Fruit fly (Drosophila melanogaster) whole organism, embryonic: ENCODE measurements around the gene CG12594.

Source experiments
- ATbp ChIP-seq: fragments of 200-800 bp; sonication (Bioruptor generic); optimal IDR thresholded peaks from 2 replicates; lab custom pipeline; 2017; ENCODE audit warnings: missing biosample characterization, mild to moderate bottlenecking, missing genetic modification characterization, missing genetic modification reagents
- Atf-2 ChIP-seq: fragments of 200-800 bp; sonication (Bioruptor generic); optimal IDR thresholded peaks from 2 replicates; lab custom pipeline; 2016; ENCODE audit warnings: missing biosample characterization, missing genetic modification characterization
- CG10147 ChIP-seq: fragments of 200-800 bp; sonication (Bioruptor generic); optimal IDR thresholded peaks from 2 replicates; lab custom pipeline; 2019; ENCODE audit warnings: missing biosample characterization, mild to moderate bottlenecking, missing genetic modification characterization, moderate library complexity
- CG10209 ChIP-seq: fragments of 200-800 bp; sonication (Bioruptor generic); optimal IDR thresholded peaks from 3 replicates; lab custom pipeline; 2017; ENCODE audit warnings: missing biosample characterization, mild to moderate bottlenecking, missing genetic modification characterization, missing genetic modification reagents
- CG10274 ChIP-seq: fragments of 200-800 bp; sonication (Bioruptor generic); optimal IDR thresholded peaks from 3 replicates; lab custom pipeline; 2017; ENCODE audit warnings: missing biosample characterization, mild to moderate bottlenecking, missing genetic modification characterization
- CG12219 ChIP-seq: fragments of 200-800 bp; sonication (Bioruptor generic); optimal IDR thresholded peaks from 3 replicates; lab custom pipeline; 2018; ENCODE audit warnings: missing biosample characterization, mild to moderate bottlenecking, missing genetic modification characterization
- CG12769 ChIP-seq: fragments of 200-800 bp; sonication (Bioruptor generic); optimal IDR thresholded peaks from 2 replicates; lab custom pipeline; 2019; ENCODE audit warnings: missing biosample characterization, mild to moderate bottlenecking, missing genetic modification characterization, moderate library complexity
- CG13624 ChIP-seq: fragments of 200-800 bp; sonication (Bioruptor generic); optimal IDR thresholded peaks from 2 replicates; lab custom pipeline; 2016; ENCODE audit warnings: missing biosample characterization, missing genetic modification characterization
- CG14860 ChIP-seq: fragments of 200-800 bp; sonication (Bioruptor generic); IDR thresholded peaks from 3 replicates; pipeline ENCODE4 v1.3.6; 2022; ENCODE audit warnings: missing biosample characterization, missing genetic modification characterization; ENCODE audit not compliant: partially characterized antibody
- CG1602 ChIP-seq: fragments of 200-800 bp; sonication (Bioruptor generic); optimal IDR thresholded peaks from 3 replicates; lab custom pipeline; 2016; ENCODE audit warnings: missing biosample characterization, missing genetic modification characterization
- CG16779 ChIP-seq: fragments of 200-800 bp; sonication (Bioruptor generic); IDR thresholded peaks from 2 replicates; pipeline ENCODE4 v1.3.6; 2022; ENCODE audit warnings: missing biosample characterization, missing genetic modification characterization
- CG17829 ChIP-seq: fragments of 200-800 bp; optimal IDR thresholded peaks from 2 replicates; lab custom pipeline; 2019; ENCODE audit warnings: missing biosample characterization, mild to moderate bottlenecking, missing genetic modification characterization, moderate library complexity
- CG18619 ChIP-seq: fragments of 200-800 bp; sonication (Bioruptor generic); optimal IDR thresholded peaks from 3 replicates; lab custom pipeline; 2017; ENCODE audit warnings: missing biosample characterization, mild to moderate bottlenecking, missing genetic modification characterization
- CG18764 ChIP-seq: fragments of 200-800 bp; sonication (Bioruptor generic); optimal IDR thresholded peaks from 3 replicates; lab custom pipeline; 2016; ENCODE audit warnings: missing biosample characterization, missing genetic modification characterization
- CG2199 ChIP-seq: fragments of 200-800 bp; sonication (Bioruptor generic); IDR thresholded peaks from 3 replicates; pipeline ENCODE4 v1.3.6; 2022; ENCODE audit warnings: missing biosample characterization, missing genetic modification characterization
- CG2889 ChIP-seq: fragments of 200-800 bp; sonication (Bioruptor generic); IDR thresholded peaks from 3 replicates; pipeline ENCODE4 v1.3.6; 2022; ENCODE audit warnings: missing biosample characterization, missing genetic modification characterization
- CG33213 ChIP-seq: fragments of 200-800 bp; sonication (Bioruptor generic); optimal IDR thresholded peaks from 3 replicates; lab custom pipeline; 2016; ENCODE audit warnings: missing biosample characterization, missing genetic modification characterization
- CG3726 ChIP-seq: fragments of 200-800 bp; sonication (Bioruptor generic); IDR thresholded peaks from 3 replicates; pipeline ENCODE4, ENCODE4 v1.3.6; 2022; ENCODE audit warnings: missing biosample characterization, missing genetic modification characterization
- CG43689 ChIP-seq: fragments of 200-800 bp; sonication (Bioruptor generic); IDR thresholded peaks from 2 replicates; pipeline ENCODE4 v1.3.6; 2022; ENCODE audit warnings: missing biosample characterization, missing genetic modification characterization
- CG6175 ChIP-seq: fragments of 200-800 bp; sonication (Bioruptor generic); IDR thresholded peaks from 3 replicates; pipeline ENCODE4 v1.3.6; 2022; ENCODE audit warnings: missing biosample characterization, missing genetic modification characterization
- CG8765 ChIP-seq: fragments of 200-800 bp; sonication (Bioruptor generic); IDR thresholded peaks from 2 replicates; pipeline ENCODE4 v1.3.6; 2022; ENCODE audit warnings: missing biosample characterization, missing genetic modification characterization
- Camta ChIP-seq: fragments of 200-800 bp; sonication (Bioruptor generic); optimal IDR thresholded peaks from 2 replicates; lab custom pipeline; 2016; ENCODE audit warnings: missing biosample characterization, missing genetic modification characterization
- CkIIα-i1 ChIP-seq: fragments of 200-800 bp; sonication (Bioruptor generic); IDR thresholded peaks from 2 replicates; pipeline ENCODE4 v1.3.6; 2022; ENCODE audit warnings: missing biosample characterization, missing genetic modification characterization
- Fer2 ChIP-seq: fragments of 200-800 bp; sonication (Bioruptor generic); optimal IDR thresholded peaks from 2 replicates; lab custom pipeline; 2018; ENCODE audit warnings: missing biosample characterization, mild to moderate bottlenecking, missing genetic modification characterization, moderate library complexity
- H15 ChIP-seq: fragments of 200-800 bp; sonication (Bioruptor generic); IDR thresholded peaks from 3 replicates; pipeline ENCODE4 v1.3.6; 2022; ENCODE audit warnings: missing biosample characterization, missing genetic modification characterization
- Hmr ChIP-seq: fragments of 200-800 bp; sonication (Bioruptor generic); optimal IDR thresholded peaks from 3 replicates; lab custom pipeline; 2017; ENCODE audit warnings: mild to moderate bottlenecking, missing biosample characterization, missing genetic modification reagents, missing genetic modification characterization
- NK7.1 ChIP-seq: fragments of 200-800 bp; sonication (Bioruptor generic); optimal IDR thresholded peaks from 3 replicates; lab custom pipeline; 2016; ENCODE audit warnings: missing biosample characterization, missing genetic modification characterization
- Optix ChIP-seq: fragments of 200-800 bp; sonication (Bioruptor generic); IDR thresholded peaks from 3 replicates; pipeline ENCODE4 v1.3.6; 2022; ENCODE audit warnings: missing biosample characterization, missing genetic modification characterization
- Scr ChIP-seq: fragments of 200-800 bp; sonication (Bioruptor generic); IDR thresholded peaks from 2 replicates; pipeline ENCODE4 v1.3.6; 2022; ENCODE audit warnings: missing biosample characterization, missing genetic modification characterization; ENCODE audit not compliant: partially characterized antibody
- Sox102F ChIP-seq: fragments of 200-800 bp; sonication (Bioruptor generic); optimal IDR thresholded peaks from 2 replicates; lab custom pipeline; 2018; ENCODE audit warnings: missing biosample characterization, mild to moderate bottlenecking, missing genetic modification characterization, moderate library complexity
- Spps ChIP-seq: fragments of 200-800 bp; sonication (Bioruptor generic); optimal IDR thresholded peaks from 2 replicates; lab custom pipeline; 2018; ENCODE audit warnings: missing biosample characterization, mild to moderate bottlenecking, missing genetic modification characterization
- Taf1 ChIP-seq: fragments of 200-800 bp; sonication (Bioruptor generic); IDR thresholded peaks from 2 replicates; pipeline ENCODE4 v1.3.6; 2022; ENCODE audit warnings: missing biosample characterization, missing genetic modification characterization
- Vsx1 ChIP-seq: fragments of 200-800 bp; sonication (Bioruptor generic); optimal IDR thresholded peaks from 2 replicates; lab custom pipeline; 2017; ENCODE audit warnings: missing biosample characterization, mild to moderate bottlenecking, missing genetic modification characterization, missing genetic modification reagents
- Xrp1 ChIP-seq: fragments of 200-800 bp; sonication (Bioruptor generic); IDR thresholded peaks from 2 replicates; pipeline ENCODE4 v1.3.6; 2022; ENCODE audit warnings: missing biosample characterization, missing genetic modification characterization
- amos ChIP-seq: fragments of 200-800 bp; sonication (Bioruptor generic); IDR thresholded peaks from 2 replicates; pipeline ENCODE4 v1.3.6; 2022; ENCODE audit warnings: missing biosample characterization, missing genetic modification characterization; ENCODE audit not compliant: partially characterized antibody
- croc ChIP-seq: fragments of 200-800 bp; sonication (Bioruptor generic); conservative IDR thresholded peaks from 3 replicates; pipeline ENCODE4 v1.3.6; 2022; ENCODE audit warnings: missing biosample characterization, missing genetic modification characterization
- dmrt99B ChIP-seq: fragments of 200-800 bp; sonication (Bioruptor generic); optimal IDR thresholded peaks from 2 replicates; lab custom pipeline; 2018; ENCODE audit warnings: missing biosample characterization, mild to moderate bottlenecking, missing genetic modification characterization, moderate library complexity
- h ChIP-seq: fragments of >200 bp; optimal IDR thresholded peaks from 2 replicates; lab custom pipeline; 2017
- ham ChIP-seq: fragments of 200-800 bp; sonication (Bioruptor generic); IDR thresholded peaks from 2 replicates; pipeline ENCODE4 v1.3.6; 2022; ENCODE audit warnings: missing biosample characterization, missing genetic modification characterization
- jing ChIP-seq: fragments of 200-800 bp; sonication (Bioruptor generic); optimal IDR thresholded peaks from 2 replicates; lab custom pipeline; 2018; ENCODE audit warnings: missing biosample characterization, mild to moderate bottlenecking, missing genetic modification characterization
- onecut ChIP-seq: fragments of 200-800 bp; sonication (Bioruptor generic); IDR thresholded peaks from 2 replicates; pipeline ENCODE4 v1.3.6; 2022; ENCODE audit warnings: missing biosample characterization, missing genetic modification characterization
- phol ChIP-seq: fragments of 200-800 bp; sonication (Bioruptor generic); optimal IDR thresholded peaks from 3 replicates; lab custom pipeline; 2018; ENCODE audit warnings: missing biosample characterization, mild to moderate bottlenecking, missing genetic modification characterization, moderate library complexity
- pita ChIP-seq: fragments of 200-800 bp; sonication (Bioruptor generic); optimal IDR thresholded peaks from 2 replicates; lab custom pipeline; 2017; ENCODE audit warnings: missing biosample characterization, mild to moderate bottlenecking, missing genetic modification characterization
- pros ChIP-seq: fragments of 200-800 bp; sonication (Bioruptor generic); optimal IDR thresholded peaks from 3 replicates; lab custom pipeline; 2019; ENCODE audit warnings: missing biosample characterization, mild to moderate bottlenecking, missing genetic modification characterization, moderate library complexity
- row ChIP-seq: fragments of 200-800 bp; sonication (Bioruptor generic); IDR thresholded peaks from 3 replicates; pipeline ENCODE4 v1.3.6; 2022; ENCODE audit warnings: missing biosample characterization, missing genetic modification characterization
- scrt ChIP-seq: fragments of 200-800 bp; sonication (Bioruptor generic); optimal IDR thresholded peaks from 2 replicates; lab custom pipeline; 2018; ENCODE audit warnings: missing biosample characterization, mild to moderate bottlenecking, missing genetic modification characterization, moderate library complexity
- sens ChIP-seq: fragments of 200-800 bp; sonication (Bioruptor generic); peaks from one replicate; lab custom pipeline; 2016; ENCODE audit warnings: missing biosample characterization, missing genetic modification characterization
- sima ChIP-seq: fragments of 200-800 bp; sonication (Bioruptor generic); optimal IDR thresholded peaks from 2 replicates; lab custom pipeline; 2016; ENCODE audit warnings: missing biosample characterization, missing genetic modification characterization
- slp2 ChIP-seq: fragments of 200-800 bp; sonication (Bioruptor generic); optimal IDR thresholded peaks from 2 replicates; lab custom pipeline; 2016; ENCODE audit warnings: missing biosample characterization, missing genetic modification characterization
- tna ChIP-seq: fragments of 200-800 bp; sonication (Bioruptor generic); IDR thresholded peaks from 2 replicates; pipeline ENCODE4 v1.3.6; 2022; ENCODE audit warnings: missing biosample characterization, missing genetic modification characterization; ENCODE audit not compliant: partially characterized antibody
- trh ChIP-seq: fragments of 200-800 bp; sonication (Bioruptor generic); optimal IDR thresholded peaks from 2 replicates; lab custom pipeline; 2016; ENCODE audit warnings: missing biosample characterization, missing genetic modification characterization
- vnd ChIP-seq: fragments of 200-800 bp; sonication (Bioruptor generic); IDR thresholded peaks from 3 replicates; pipeline ENCODE4 v1.3.6; 2022; ENCODE audit warnings: missing biosample characterization, missing genetic modification characterization; ENCODE audit not compliant: partially characterized antibody

The CG12594 gene

dm6 chr3R:11735337-11735736 lies 13.8 kb downstream of the CG12594 start, which contains the start of gene CG14721 (continued):
- TF ChIP-seq CG10209 (no peak), Xrp1 (peak; percentile 22; the same call in 1 of the 2 replicates), phol (tag; lab: Kevin White, UChicago) (peak; percentile 50), H15 (no peak), scrt (GFP tag; lab: Kevin White, UChicago) (no peak), CG18764 (GFP tag; lab: Kevin White, UChicago) (no peak), CG6175 (no peak), slp2 (GFP tag; lab: Kevin White, UChicago) (no peak), Spps (tag; lab: Kevin White, UChicago) (no peak), CG16779 (GFP tag; lab: Robert Waterston, UW) (no peak), row (GFP tag; lab: Robert Waterston, UW) (peak; percentile 49; the same call in 2 of the 3 replicates), CG43689 (GFP tag; lab: Robert Waterston, UW) (no peak), croc (GFP tag; lab: Robert Waterston, UW) (no peak), CG17829 (no peak), CG14860 (GFP tag; lab: Robert Waterston, UW) (no peak), Fer2 (no peak), CG12219 (GFP tag; lab: Kevin White, UChicago) (no peak), CG2889 (GFP tag; lab: Robert Waterston, UW) (no peak), Taf1 (GFP tag; lab: Robert Waterston, UW) (no peak), h (lab: Kevin White, UChicago) (no peak), Optix (no peak), tna (no peak), sima (GFP tag; lab: Kevin White, UChicago) (no peak), CG33213 (GFP tag; lab: Kevin White, UChicago) (peak; percentile 17), CG1602 (GFP tag; lab: Kevin White, UChicago) (no peak), CG2199 (GFP tag; lab: Robert Waterston, UW) (no peak), Scr (GFP tag; lab: Robert Waterston, UW) (peak; percentile 68), onecut (GFP tag; lab: Robert Waterston, UW) (no peak), Atf-2 (GFP tag; lab: Kevin White, UChicago) (no peak), ATbp (GFP tag; lab: Kevin White, UChicago) (no peak), trh (GFP tag; lab: Kevin White, UChicago) (no peak), CG10274 (GFP tag; lab: Kevin White, UChicago) (no peak), CG10147 (no peak), CG18619 (GFP tag; lab: Kevin White, UChicago) (no peak), CG3726 (GFP tag; lab: Robert Waterston, UW) (no peak), Hmr (GFP tag; lab: Kevin White, UChicago) (no peak), pita (GFP tag; lab: Kevin White, UChicago) (no peak), Sox102F (GFP tag; lab: Kevin White, UChicago) (no peak), sens (GFP tag; lab: Kevin White, UChicago) (peak; percentile 85), CG8765 (GFP tag; lab: Robert Waterston, UW) (no peak), vnd (GFP tag; lab: Robert Waterston, UW) (no peak), pros (GFP tag; lab: Kevin White, UChicago) (no peak), NK7.1 (GFP tag; lab: Kevin White, UChicago) (no peak), CkIIα-i1 (GFP tag; lab: Robert Waterston, UW) (no peak), jing (GFP tag; lab: Kevin White, UChicago) (no peak), ham (no peak), amos (peak; percentile 39; the same call in 1 of the 2 replicates), CG13624 (GFP tag; lab: Kevin White, UChicago) (no peak), Camta (GFP tag; lab: Kevin White, UChicago) (no peak), Vsx1 (GFP tag; lab: Kevin White, UChicago) (no peak), CG12769 (tag; lab: Kevin White, UChicago) (no peak), dmrt99B (tag; lab: Kevin White, UChicago) (no peak)
